Worm (Caenorhabditis elegans): Measurements from ENCODE around the gene K09F6.15.

DNA sequence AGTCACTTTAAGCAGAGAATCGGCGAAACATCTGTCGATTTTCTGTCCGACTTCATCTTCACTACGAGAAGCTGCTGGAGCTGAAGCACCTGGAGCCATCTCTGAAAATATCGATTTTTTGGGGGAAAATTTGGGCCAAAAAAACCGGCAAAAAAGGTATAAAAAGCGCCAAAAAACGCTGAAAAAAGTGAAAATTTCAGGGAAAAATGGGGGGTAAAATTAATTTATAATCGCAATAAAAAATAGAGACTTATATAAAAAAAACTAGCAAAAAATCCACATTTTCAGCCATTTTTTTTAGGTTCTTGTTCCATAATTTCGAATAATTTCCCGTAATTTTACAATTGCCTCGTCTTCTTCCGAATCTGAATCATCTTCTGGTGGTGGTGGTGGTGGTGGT lies 51.7 kb downstream of the K09F6.15 start, which contains the start of gene F54A3.5:
- TF ChIP-seq W03F9.2 (tag; optimal IDR thresholded peaks at IDR 0.05) (no peak), him-1 (tag; optimal IDR thresholded peaks at IDR 0.05) (no peak), dao-5 (tag; optimal IDR thresholded peaks at IDR 0.05) (no peak)

Measured in whole organism, L4/young adult.